Worm (Caenorhabditis elegans) whole organism, late embryonic: ENCODE data around the gene F58H1.8.

Experiments used
- F13H6.1 ChIP-seq: sonication (generic microtip); optimal IDR thresholded peaks from 2 replicates; lab custom pipeline; 2016; ENCODE audit warnings: missing genetic modification characterization, missing compliant biosample characterization
- ceh-9 ChIP-seq: sonication (generic microtip); optimal IDR thresholded peaks from 2 replicates; lab custom pipeline; 2016; ENCODE audit warnings: mild to moderate bottlenecking, missing genetic modification characterization, inconsistent platforms, missing compliant biosample characterization
- lim-6 ChIP-seq: sonication (generic microtip); optimal IDR thresholded peaks from 2 replicates; lab custom pipeline; 2016; ENCODE audit warnings: missing genetic modification characterization, missing compliant biosample characterization
- npax-4 ChIP-seq: sonication (generic microtip); optimal IDR thresholded peaks from 2 replicates; lab custom pipeline; 2016; ENCODE audit warnings: missing genetic modification characterization, missing compliant biosample characterization
- sox-4 ChIP-seq: sonication (generic microtip); optimal IDR thresholded peaks from 2 replicates; lab custom pipeline; 2017; ENCODE audit warnings: mild to moderate bottlenecking, missing genetic modification characterization, inconsistent platforms, missing compliant biosample characterization
- tbx-2 ChIP-seq: sonication (generic microtip); optimal IDR thresholded peaks from 2 replicates; lab custom pipeline; 2016; ENCODE audit warnings: missing genetic modification characterization, missing compliant biosample characterization
- unc-3 ChIP-seq, 2 experiments: fragments of 200-800 bp in 1 of 2; sonication (Bioruptor generic) in 1 of 2; sonication (generic microtip) in 1 of 2; conservative IDR thresholded peaks in 1 of 2; optimal IDR thresholded peaks in 1 of 2; 2 replicates each; pipeline versions ENCODE4 v1.3.6 to Lab custom; 2016 to 2022; ENCODE audit warnings: missing compliant biosample characterization in 2 of 2, missing genetic modification characterization in 2 of 2, missing genetic modification reagents in 1 of 2
- unc-55 ChIP-seq: sonication (generic microtip); optimal IDR thresholded peaks from 2 replicates; lab custom pipeline; 2017; ENCODE audit warnings: missing biosample characterization, missing genetic modification reagents, missing genetic modification characterization

DNA sequence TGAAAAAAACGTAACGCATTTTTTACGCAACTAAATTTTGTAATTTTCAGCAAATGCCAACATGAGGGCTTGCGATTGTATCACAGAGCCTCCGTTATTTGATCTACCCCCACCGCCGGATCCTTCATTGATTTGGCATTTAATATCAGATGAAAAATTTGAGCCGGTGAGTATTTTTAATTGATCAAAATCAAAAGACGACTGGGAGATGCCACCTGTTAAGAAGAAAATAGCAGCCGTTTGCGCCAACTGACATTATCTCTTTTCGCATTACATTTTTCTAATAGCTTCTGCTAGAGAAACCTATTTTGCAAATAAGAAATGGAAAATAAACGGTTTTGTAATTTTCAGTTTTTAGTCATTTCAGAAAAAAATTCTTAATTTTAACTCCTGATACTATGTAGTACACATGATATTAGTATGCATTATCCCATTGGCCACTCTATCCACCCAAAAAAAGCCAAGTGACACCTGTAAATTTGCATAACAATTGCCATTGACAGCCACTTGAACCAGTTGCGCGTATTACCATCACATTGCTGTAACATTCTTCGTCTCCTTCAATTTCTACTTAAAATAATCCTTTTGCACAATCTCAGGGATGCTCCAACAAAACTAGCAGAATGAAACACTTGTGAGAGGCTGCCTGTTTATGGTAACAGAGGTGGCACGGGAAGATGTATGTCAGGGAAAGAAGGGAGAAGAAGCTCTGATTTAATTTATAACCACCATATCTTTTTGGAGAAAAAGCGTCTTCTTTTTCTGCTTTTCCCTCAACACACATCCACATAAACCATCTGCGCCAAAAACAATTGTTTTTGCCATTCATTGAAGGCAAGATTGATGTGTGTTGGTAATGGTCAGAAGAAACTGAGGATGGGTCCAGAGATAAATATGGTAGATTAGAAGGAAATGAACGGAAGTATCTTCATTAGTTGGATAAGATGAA, 23.7 kb downstream of the F58H1.8 start, which contains the start of gene F58H1.5:
- TF ChIP-seq tbx-2 (no peak), unc-3 (GFP tag; conservative IDR thresholded peaks at IDR 0.05; lab: Robert Waterston, UW) (no peak), unc-3 (tag; optimal IDR thresholded peaks at IDR 0.05; lab: Kevin White, UChicago) (no peak), npax-4 (no peak), F13H6.1 (tag; lab: Kevin White, UChicago) (no peak), sox-4 (tag; lab: Kevin White, UChicago) (no peak), unc-55 (GFP tag; lab: Kevin White, UChicago) (no peak), ceh-9 (tag; lab: Kevin White, UChicago) (no peak), lim-6 (tag; lab: Kevin White, UChicago) (no peak)
